ENCODE assay signal across 1 fruit fly cellular context in the genomic region with DNA sequence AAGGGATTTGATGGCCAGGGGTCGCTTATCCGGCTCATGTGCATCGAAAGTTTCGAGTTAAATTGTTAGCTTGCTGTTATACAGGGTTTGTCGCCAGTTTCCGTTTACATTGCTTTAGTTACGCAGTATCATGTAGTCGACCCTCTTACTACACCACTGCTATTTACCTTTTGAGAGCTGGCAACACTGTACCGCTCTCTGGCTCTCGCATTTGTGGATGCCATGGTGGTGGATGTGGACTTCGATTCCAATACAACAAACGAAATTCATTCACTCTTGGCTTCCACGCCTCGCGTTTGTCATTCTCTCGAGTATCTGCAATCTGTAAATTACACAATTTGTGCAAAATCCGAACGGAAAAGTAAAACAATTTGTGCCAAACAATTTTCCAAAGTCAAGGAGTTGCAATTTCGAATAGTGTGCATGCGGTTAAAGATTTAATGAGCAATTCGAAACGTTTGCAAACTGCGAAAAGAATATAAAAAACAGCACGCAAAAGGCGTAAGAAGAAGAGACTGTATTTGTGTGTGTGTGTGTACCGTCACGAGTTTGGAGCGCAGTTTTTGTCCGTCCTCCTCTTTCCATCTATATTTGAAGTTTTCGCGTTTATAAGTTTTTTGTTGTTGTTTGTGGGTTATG.
A peak's percentile ranks its signal among the peaks of the same experiment; 100 is the strongest.
TF ChIP-seq lines count a peak whose summit lies in the region.

No protein-coding gene starts in this region.

TF ChIP-seq in whole organism, embryonic, 481 proteins besides CTCF, POLR2A, EP300 and RAD21 (continued from another document and continues in another):
- TF ChIP-seq cas (GFP tag; IDR thresholded peaks at IDR 0.05; lab: Robert Waterston, UW) (peak; percentile 48; the same call in 1 of the 2 replicates), CG8359 (GFP tag; optimal IDR thresholded peaks at IDR 0.05; lab: Kevin White, UChicago; ENCODE audit: borderline replicate concordance) (no peak), CG12659 (GFP tag; optimal IDR thresholded peaks at IDR 0.05; lab: Kevin White, UChicago) (no peak), CG12769 (tag; optimal IDR thresholded peaks at IDR 0.05; lab: Kevin White, UChicago) (no peak), dysf (GFP tag; IDR thresholded peaks at IDR 0.05; lab: Robert Waterston, UW) (no peak; the same call in 2 of the 3 replicates), pum (GFP tag; optimal IDR thresholded peaks at IDR 0.05; lab: Kevin White, UChicago) (no peak), YL-1 (GFP tag; optimal IDR thresholded peaks at IDR 0.05; lab: Kevin White, UChicago) (peak; percentile 81), CG2120 (GFP tag; optimal IDR thresholded peaks at IDR 0.05; lab: Kevin White, UChicago) (peak; percentile 35), H15 (GFP tag; IDR thresholded peaks at IDR 0.05; lab: Robert Waterston, UW) (no peak), gsb (GFP tag; IDR thresholded peaks at IDR 0.05; lab: Robert Waterston, UW) (no peak), HmgD (GFP tag; optimal IDR thresholded peaks at IDR 0.05; lab: Kevin White, UChicago) (peak; percentile 53), vvl (GFP tag; IDR thresholded peaks at IDR 0.05; lab: Robert Waterston, UW) (peak; percentile 51), mam (GFP tag; optimal IDR thresholded peaks at IDR 0.05; lab: Kevin White, UChicago) (no peak), pita (GFP tag; optimal IDR thresholded peaks at IDR 0.05; lab: Kevin White, UChicago) (no peak), CG6272 (GFP tag; IDR thresholded peaks at IDR 0.05; lab: Robert Waterston, UW) (no peak), Aef1 (GFP tag; IDR thresholded peaks at IDR 0.05; lab: Robert Waterston, UW) (no peak), TFAM (GFP tag; optimal IDR thresholded peaks at IDR 0.05; lab: Kevin White, UChicago) (no peak), CG6683 (GFP tag; optimal IDR thresholded peaks at IDR 0.05; lab: Kevin White, UChicago) (no peak), H2.0 (GFP tag; IDR thresholded peaks at IDR 0.05; lab: Robert Waterston, UW) (no peak), chinmo (GFP tag; IDR thresholded peaks at IDR 0.05; lab: Robert Waterston, UW; ENCODE audit: partially characterized antibody) (peak; percentile 99), CG18619 (GFP tag; optimal IDR thresholded peaks at IDR 0.05; lab: Kevin White, UChicago) (no peak), shn (GFP tag; optimal IDR thresholded peaks at IDR 0.05; lab: Kevin White, UChicago) (peak; percentile 45), CG3163 (GFP tag; optimal IDR thresholded peaks at IDR 0.05; lab: Kevin White, UChicago) (peak; percentile 3), ttk (GFP tag; IDR thresholded peaks at IDR 0.05; lab: Robert Waterston, UW) (peak; percentile 26; the same call in 1 of the 2 replicates), Xbp1 (GFP tag; optimal IDR thresholded peaks at IDR 0.05; lab: Kevin White, UChicago) (peak; percentile 30), CG16815 (GFP tag; optimal IDR thresholded peaks at IDR 0.05; lab: Kevin White, UChicago) (no peak), CG13624 (GFP tag; optimal IDR thresholded peaks at IDR 0.05; lab: Kevin White, UChicago) (no peak), exex (tag; optimal IDR thresholded peaks at IDR 0.05; lab: Kevin White, UChicago) (peak; percentile 46), Sry-δ (GFP tag; optimal IDR thresholded peaks at IDR 0.05; lab: Kevin White, UChicago) (peak; percentile 17), CG6689 (GFP tag; IDR thresholded peaks at IDR 0.05; lab: Robert Waterston, UW) (0 out of 2 replicates have a peak, but pooled peaks have one; percentile 15), ab (GFP tag; optimal IDR thresholded peaks at IDR 0.05; lab: Kevin White, UChicago) (no peak), Sox100B (GFP tag; optimal IDR thresholded peaks at IDR 0.05; lab: Kevin White, UChicago) (no peak), CG1602 (GFP tag; optimal IDR thresholded peaks at IDR 0.05; lab: Kevin White, UChicago) (no peak), slp2 (GFP tag; optimal IDR thresholded peaks at IDR 0.05; lab: Kevin White, UChicago) (no peak), Oli (tag; optimal IDR thresholded peaks at IDR 0.05; lab: Kevin White, UChicago) (no peak), chm (GFP tag; IDR thresholded peaks at IDR 0.05; lab: Robert Waterston, UW) (peak; percentile 73; the same call in 1 of the 2 replicates), CG9932 (GFP tag; IDR thresholded peaks at IDR 0.05; lab: Robert Waterston, UW) (peak; percentile 53), odd (GFP tag; optimal IDR thresholded peaks at IDR 0.05; lab: Kevin White, UChicago) (peak; percentile 15), CG6765 (GFP tag; optimal IDR thresholded peaks at IDR 0.05; lab: Kevin White, UChicago) (peak; percentile 34), CG6254 (GFP tag; optimal IDR thresholded peaks at IDR 0.05; lab: Kevin White, UChicago) (no peak), tna (GFP tag; IDR thresholded peaks at IDR 0.05; lab: Robert Waterston, UW; ENCODE audit: partially characterized antibody) (peak; percentile 100), CG5245 (GFP tag; optimal IDR thresholded peaks at IDR 0.05; lab: Kevin White, UChicago) (peak; percentile 21), Antp (GFP tag; optimal IDR thresholded peaks at IDR 0.05; lab: Kevin White, UChicago) (peak; percentile 15), CG1603 (tag; optimal IDR thresholded peaks at IDR 0.05; lab: Kevin White, UChicago) (peak; percentile 8), D19B (GFP tag; optimal IDR thresholded peaks at IDR 0.05; lab: Kevin White, UChicago) (peak; percentile 99), knrl (GFP tag; IDR thresholded peaks at IDR 0.05; lab: Robert Waterston, UW; ENCODE audit: partially characterized antibody) (peak; percentile 72; the same call in 2 of the 3 replicates), cato (GFP tag; optimal IDR thresholded peaks at IDR 0.05; lab: Kevin White, UChicago; ENCODE audit: borderline replicate concordance) (no peak), crp (GFP tag; optimal IDR thresholded peaks at IDR 0.05; lab: Kevin White, UChicago) (no peak), onecut (GFP tag; IDR thresholded peaks at IDR 0.05; lab: Robert Waterston, UW) (peak; percentile 44), dmrt11E (tag; optimal IDR thresholded peaks at IDR 0.05; lab: Kevin White, UChicago) (peak; percentile 15), en (GFP tag; optimal IDR thresholded peaks at IDR 0.05; lab: Kevin White, UChicago) (no peak), oc (tag; optimal IDR thresholded peaks at IDR 0.05; lab: Kevin White, UChicago) (no peak), Dfd (GFP tag; optimal IDR thresholded peaks at IDR 0.05; lab: Kevin White, UChicago) (no peak), Adf1 (GFP tag; IDR thresholded peaks at IDR 0.05; lab: Robert Waterston, UW) (no peak), HLH54F (GFP tag; optimal IDR thresholded peaks at IDR 0.05; lab: Kevin White, UChicago) (no peak), CG14860 (GFP tag; IDR thresholded peaks at IDR 0.05; lab: Robert Waterston, UW; ENCODE audit: partially characterized antibody) (peak; percentile 100), Elba2 (GFP tag; optimal IDR thresholded peaks at IDR 0.05; lab: Kevin White, UChicago) (peak; percentile 30), Bgb (GFP tag; IDR thresholded peaks at IDR 0.05; lab: Robert Waterston, UW; ENCODE audit: partially characterized antibody) (peak; percentile 99), CG3995 (GFP tag; optimal IDR thresholded peaks at IDR 0.05; lab: Kevin White, UChicago) (peak; percentile 7), lov (optimal IDR thresholded peaks at IDR 0.05; lab: Kevin White, UChicago) (no peak), lov (GFP tag; IDR thresholded peaks at IDR 0.05; lab: Robert Waterston, UW) (0 out of 3 replicates have a peak, but pooled peaks have one; percentile 13), CG7786 (GFP tag; optimal IDR thresholded peaks at IDR 0.05; lab: Kevin White, UChicago) (peak; percentile 25), CG15514 (GFP tag; optimal IDR thresholded peaks at IDR 0.05; lab: Kevin White, UChicago) (peak; percentile 19), CG32772 (GFP tag; IDR thresholded peaks at IDR 0.05; lab: Robert Waterston, UW) (no peak), cg (GFP tag; optimal IDR thresholded peaks at IDR 0.05; lab: Kevin White, UChicago) (peak; percentile 86), yki (optimal IDR thresholded peaks at IDR 0.05; lab: Kevin White, UChicago) (no peak), org-1 (GFP tag; optimal IDR thresholded peaks at IDR 0.05; lab: Kevin White, UChicago) (no peak), NC2α (GFP tag; optimal IDR thresholded peaks at IDR 0.05; lab: Kevin White, UChicago) (no peak), ase (GFP tag; IDR thresholded peaks at IDR 0.05; lab: Robert Waterston, UW) (no peak), Dbx (GFP tag; IDR thresholded peaks at IDR 0.05; lab: Robert Waterston, UW) (peak; percentile 67; the same call in 1 of the 3 replicates), phol (tag; optimal IDR thresholded peaks at IDR 0.05; lab: Kevin White, UChicago) (no peak), luna (GFP tag; optimal IDR thresholded peaks at IDR 0.05; lab: Kevin White, UChicago) (no peak), CG12071 (GFP tag; optimal IDR thresholded peaks at IDR 0.05; lab: Kevin White, UChicago) (peak; percentile 67), CG17612 (GFP tag; IDR thresholded peaks at IDR 0.05; lab: Robert Waterston, UW) (no peak), kay (GFP tag; optimal IDR thresholded peaks at IDR 0.05; lab: Kevin White, UChicago) (no peak), E2f1 (GFP tag; IDR thresholded peaks at IDR 0.05; lab: Robert Waterston, UW) (no peak), CG12104 (GFP tag; optimal IDR thresholded peaks at IDR 0.05; lab: Kevin White, UChicago) (no peak), CG10543 (GFP tag; optimal IDR thresholded peaks at IDR 0.05; lab: Kevin White, UChicago) (peak; percentile 2), Atf-2 (GFP tag; optimal IDR thresholded peaks at IDR 0.05; lab: Kevin White, UChicago) (no peak), sima (GFP tag; optimal IDR thresholded peaks at IDR 0.05; lab: Kevin White, UChicago) (no peak), klu (GFP tag; IDR thresholded peaks at IDR 0.05; lab: Robert Waterston, UW) (no peak), cwo (GFP tag; optimal IDR thresholded peaks at IDR 0.05; lab: Kevin White, UChicago) (peak; percentile 35), Drgx (GFP tag; IDR thresholded peaks at IDR 0.05; lab: Robert Waterston, UW) (0 out of 2 replicates have a peak, but pooled peaks have one; percentile 36), E2f2 (GFP tag; IDR thresholded peaks at IDR 0.05; lab: Robert Waterston, UW) (0 out of 2 replicates have a peak, but pooled peaks have one; percentile 4), CG4328 (GFP tag; optimal IDR thresholded peaks at IDR 0.05; lab: Kevin White, UChicago) (no peak), pho (GFP tag; optimal IDR thresholded peaks at IDR 0.05; lab: Kevin White, UChicago) (no peak), tgo (GFP tag; IDR thresholded peaks at IDR 0.05; lab: Robert Waterston, UW) (peak; percentile 24; the same call in 1 of the 3 replicates), Rx (GFP tag; IDR thresholded peaks at IDR 0.05; lab: Robert Waterston, UW) (no peak), CG1233 (GFP tag; optimal IDR thresholded peaks at IDR 0.05; lab: Kevin White, UChicago) (no peak), sisA (GFP tag; IDR thresholded peaks at IDR 0.05; lab: Robert Waterston, UW) (peak; percentile 32; the same call in 1 of the 2 replicates), CG42726 (GFP tag; IDR thresholded peaks at IDR 0.05; lab: Robert Waterston, UW; ENCODE audit: partially characterized antibody) (peak; percentile 80; the same call in 1 of the 2 replicates), CG11696 (GFP tag; IDR thresholded peaks at IDR 0.05; lab: Robert Waterston, UW) (no peak), CG14710 (tag; optimal IDR thresholded peaks at IDR 0.05; lab: Kevin White, UChicago) (peak; percentile 9), CG17385 (GFP tag; optimal IDR thresholded peaks at IDR 0.05; lab: Kevin White, UChicago) (peak; percentile 95), CG15696 (tag; optimal IDR thresholded peaks at IDR 0.05; lab: Kevin White, UChicago) (no peak), aop (GFP tag; IDR thresholded peaks at IDR 0.05; lab: Robert Waterston, UW) (0 out of 2 replicates have a peak, but pooled peaks have one; percentile 20), Blimp-1 (GFP tag; optimal IDR thresholded peaks at IDR 0.05; lab: Kevin White, UChicago) (no peak), zfh1 (GFP tag; IDR thresholded peaks at IDR 0.05; lab: Robert Waterston, UW) (no peak), HHEX (GFP tag; optimal IDR thresholded peaks at IDR 0.05; lab: Kevin White, UChicago) (no peak), CG12155 (GFP tag; optimal IDR thresholded peaks at IDR 0.05; lab: Kevin White, UChicago) (no peak), fd3F (GFP tag; optimal IDR thresholded peaks at IDR 0.05; lab: Kevin White, UChicago) (no peak), GATAe (GFP tag; conservative IDR thresholded peaks at IDR 0.05; lab: Robert Waterston, UW) (no peak), CG15269 (tag; optimal IDR thresholded peaks at IDR 0.05; lab: Kevin White, UChicago) (no peak), inv (GFP tag; IDR thresholded peaks at IDR 0.05; lab: Robert Waterston, UW; ENCODE audit: partially characterized antibody) (peak; percentile 90), CkIIα-i1 (GFP tag; IDR thresholded peaks at IDR 0.05; lab: Robert Waterston, UW) (no peak), CG34224 (GFP tag; IDR thresholded peaks at IDR 0.05; lab: Robert Waterston, UW; ENCODE audit: partially characterized antibody) (peak; percentile 95), CG15601 (tag; optimal IDR thresholded peaks at IDR 0.05; lab: Kevin White, UChicago) (no peak), ato (GFP tag; IDR thresholded peaks at IDR 0.05; lab: Robert Waterston, UW; ENCODE audit: partially characterized antibody) (peak; percentile 100), CG32767 (GFP tag; IDR thresholded peaks at IDR 0.05; lab: Robert Waterston, UW) (0 out of 2 replicates have a peak, but pooled peaks have one; percentile 31), bcd (GFP tag; optimal IDR thresholded peaks at IDR 0.05; lab: Kevin White, UChicago) (no peak), CG8290 (GFP tag; optimal IDR thresholded peaks at IDR 0.05; lab: Kevin White, UChicago) (peak; percentile 24), CG8290 (tag; optimal IDR thresholded peaks at IDR 0.05; lab: Kevin White, UChicago) (peak in 1 of 2 experiments; percentile 86), jing (GFP tag; optimal IDR thresholded peaks at IDR 0.05; lab: Kevin White, UChicago) (no peak), ham (GFP tag; IDR thresholded peaks at IDR 0.05; lab: Robert Waterston, UW) (no peak), CG9215 (GFP tag; IDR thresholded peaks at IDR 0.05; lab: Robert Waterston, UW) (peak; percentile 98), Doc2 (GFP tag; IDR thresholded peaks at IDR 0.05; lab: Robert Waterston, UW) (no peak), CG5180 (GFP tag; optimal IDR thresholded peaks at IDR 0.05; lab: Kevin White, UChicago) (no peak), CG13287 (GFP tag; IDR thresholded peaks at IDR 0.05; lab: Robert Waterston, UW; ENCODE audit: partially characterized antibody) (peak; percentile 84), CG30403 (GFP tag; optimal IDR thresholded peaks at IDR 0.05; lab: Kevin White, UChicago) (no peak), wek (GFP tag; optimal IDR thresholded peaks at IDR 0.05; lab: Kevin White, UChicago) (peak; percentile 46), Dll (GFP tag; IDR thresholded peaks at IDR 0.05; lab: Robert Waterston, UW; ENCODE audit: partially characterized antibody) (peak; percentile 82), seq (GFP tag; IDR thresholded peaks at IDR 0.05; lab: Robert Waterston, UW) (peak; percentile 78)
